Worm (Caenorhabditis elegans): ENCODE data around the gene sly-1.

ce11 chrIII:10518884-10519283 is 12.0 kb downstream of the sly-1 start:
- TF ChIP-seq sea-1 (GFP tag; conservative IDR thresholded peaks at IDR 0.05) (no peak), flt-1 (GFP tag; IDR thresholded peaks at IDR 0.05) (no peak), hmbx-1 (tag; optimal IDR thresholded peaks at IDR 0.05) (no peak), ceh-13 (GFP tag; optimal IDR thresholded peaks at IDR 0.05) (no peak), ama-1 (optimal IDR thresholded peaks at IDR 0.05) (no peak), tbx-37 (GFP tag; conservative IDR thresholded peaks at IDR 0.05) (no peak), B0310.2 (tag; optimal IDR thresholded peaks at IDR 0.05) (no peak), scrt-1 (GFP tag; IDR thresholded peaks at IDR 0.05) (no peak)

All from whole organism, early embryonic.